Worm (Caenorhabditis elegans) whole organism, L1 larva: ENCODE measurements around the gene mltn-3.

Source experiments
- C34B4.2 ChIP-seq: sonication (generic microtip); optimal IDR thresholded peaks from 2 replicates; lab custom pipeline; 2017; ENCODE audit warnings: mild to moderate bottlenecking, missing genetic modification characterization, missing compliant biosample characterization
- blmp-1 ChIP-seq: fragments of 150-350 bp; optimal IDR thresholded peaks from 2 replicates; lab custom pipeline; 2014; ENCODE audit warnings: missing biosample characterization, missing genetic modification characterization
- ceh-63 ChIP-seq: fragments of 200-800 bp; sonication (Bioruptor generic); optimal IDR thresholded peaks from 2 replicates; lab custom pipeline; 2018; ENCODE audit warnings: mild to moderate bottlenecking, missing genetic modification characterization, missing compliant biosample characterization
- ceh-8 ChIP-seq: fragments of 200-800 bp; sonication (Bioruptor generic); optimal IDR thresholded peaks from 2 replicates; lab custom pipeline; 2018; ENCODE audit warnings: mild to moderate bottlenecking, missing genetic modification characterization, moderate library complexity, missing compliant biosample characterization
- ceh-90 ChIP-seq: sonication (generic microtip); optimal IDR thresholded peaks from 2 replicates; lab custom pipeline; 2016; ENCODE audit warnings: missing genetic modification characterization, missing compliant biosample characterization
- ces-1 ChIP-seq: fragments of 150-350 bp; optimal IDR thresholded peaks from 2 replicates; lab custom pipeline; 2014; ENCODE audit warnings: missing biosample characterization, missing genetic modification reagents, missing genetic modification characterization
- dsc-1 ChIP-seq: sonication (generic microtip); optimal IDR thresholded peaks from 2 replicates; lab custom pipeline; 2016; ENCODE audit warnings: mild to moderate bottlenecking, missing genetic modification characterization, missing compliant biosample characterization
- efl-1 ChIP-seq, 4 experiments: fragments of 150-350 bp; optimal IDR thresholded peaks in 3 of 4; peaks in 1 of 4; 1 replicate in 1 of 4; 2 replicates in 3 of 4; lab custom pipeline; 2014; ENCODE audit warnings: missing biosample characterization in 2 of 4, missing genetic modification characterization in 2 of 4, missing genetic modification reagents in 2 of 4
- efl-3 ChIP-seq: fragments of 200-800 bp; sonication (Bioruptor generic); optimal IDR thresholded peaks from 2 replicates; lab custom pipeline; 2018; ENCODE audit warnings: mild to moderate bottlenecking, missing genetic modification characterization, missing compliant biosample characterization
- egl-13 ChIP-seq: sonication (generic microtip); optimal IDR thresholded peaks from 2 replicates; lab custom pipeline; 2016; ENCODE audit warnings: missing genotype, missing genetic modification reagents, missing genetic modification characterization, missing compliant biosample characterization
- elt-3 ChIP-seq, 6 experiments: fragments of 150-350 bp in 1 of 6; sonication (generic microtip); optimal IDR thresholded peaks; 2 replicates each; lab custom pipeline; 2017 to 2018; ENCODE audit warnings: missing biosample characterization in 6 of 6, missing genetic modification characterization in 6 of 6, inconsistent platforms in 1 of 6
- fkh-10 ChIP-seq: sonication (generic microtip); optimal IDR thresholded peaks from 2 replicates; lab custom pipeline; 2017; ENCODE audit warnings: missing biosample characterization, missing genetic modification reagents, missing genetic modification characterization
- fkh-4 ChIP-seq: sonication (generic microtip); optimal IDR thresholded peaks from 2 replicates; lab custom pipeline; 2016; ENCODE audit warnings: missing compliant biosample characterization, missing genetic modification characterization, borderline replicate concordance
- grh-1 ChIP-seq: fragments of 200-800 bp; sonication (Bioruptor generic); IDR thresholded peaks from 2 replicates; pipeline ENCODE4 v1.3.6; 2022; ENCODE audit warnings: missing genetic modification reagents, missing genetic modification characterization, missing compliant biosample characterization
- isw-1 ChIP-seq: fragments of 200-800 bp; sonication (Bioruptor generic); IDR thresholded peaks from 2 replicates; pipeline ENCODE4 v1.3.6; 2022; ENCODE audit warnings: missing genetic modification characterization, missing compliant biosample characterization
- lin-13 ChIP-seq: fragments of 150-350 bp; optimal IDR thresholded peaks from 2 replicates; lab custom pipeline; 2014; ENCODE audit warnings: missing biosample characterization, missing genetic modification reagents, missing genetic modification characterization
- lin-35 ChIP-seq, 2 experiments: fragments of 150-350 bp; optimal IDR thresholded peaks; 2 replicates each; lab custom pipeline; 2014; ENCODE audit warnings: missing biosample characterization in 2 of 2, missing genetic modification characterization in 2 of 2, missing genetic modification reagents in 2 of 2
- lir-3 ChIP-seq: sonication (generic microtip); optimal IDR thresholded peaks from 2 replicates; lab custom pipeline; 2016; ENCODE audit warnings: mild to moderate bottlenecking, missing genetic modification characterization, moderate library complexity, missing compliant biosample characterization; ENCODE audit not compliant: poor library complexity
- lsy-2 ChIP-seq, 2 experiments: fragments of 150-350 bp; optimal IDR thresholded peaks; 2 replicates each; lab custom pipeline; 2014; ENCODE audit warnings: missing biosample characterization in 2 of 2, missing genetic modification characterization in 2 of 2
- mef-2 ChIP-seq: fragments of 150-350 bp; optimal IDR thresholded peaks from 2 replicates; lab custom pipeline; 2014; ENCODE audit warnings: missing biosample characterization, missing genetic modification characterization
- nhr-11 ChIP-seq: fragments of 150-350 bp; optimal IDR thresholded peaks from 2 replicates; lab custom pipeline; 2014; ENCODE audit warnings: missing biosample characterization, missing genetic modification characterization
- nhr-12 ChIP-seq: sonication (generic microtip); optimal IDR thresholded peaks from 2 replicates; lab custom pipeline; 2017; ENCODE audit warnings: missing biosample characterization, missing genetic modification characterization
- nhr-71 ChIP-seq: sonication (generic microtip); optimal IDR thresholded peaks from 2 replicates; lab custom pipeline; 2016; ENCODE audit warnings: mild to moderate bottlenecking, missing genetic modification characterization, moderate library complexity, missing compliant biosample characterization
- nhr-76 ChIP-seq: sonication (generic microtip); optimal IDR thresholded peaks from 2 replicates; lab custom pipeline; 2017; ENCODE audit warnings: missing biosample characterization, missing genetic modification characterization
- nhr-77 ChIP-seq: fragments of 150-350 bp; optimal IDR thresholded peaks from 2 replicates; lab custom pipeline; 2014; ENCODE audit warnings: missing biosample characterization, missing genetic modification characterization
- nhr-84 ChIP-seq: sonication (generic microtip); optimal IDR thresholded peaks from 2 replicates; lab custom pipeline; 2017; ENCODE audit warnings: missing biosample characterization, missing genetic modification characterization
- nhr-90 ChIP-seq: sonication (generic microtip); optimal IDR thresholded peaks from 2 replicates; lab custom pipeline; 2016; ENCODE audit warnings: mild to moderate bottlenecking, missing genetic modification characterization, missing compliant biosample characterization; ENCODE audit not compliant: poor library complexity
- pqm-1 ChIP-seq: sonication (generic microtip); optimal IDR thresholded peaks from 3 replicates; lab custom pipeline; 2017; ENCODE audit warnings: missing biosample characterization, missing genetic modification characterization
- snpc-4 ChIP-seq: fragments of 150-350 bp; optimal IDR thresholded peaks from 2 replicates; lab custom pipeline; 2014; ENCODE audit warnings: missing biosample characterization, missing genetic modification characterization
- snu-23 ChIP-seq: sonication (generic microtip); optimal IDR thresholded peaks from 2 replicates; lab custom pipeline; 2016; ENCODE audit warnings: missing genetic modification characterization, missing compliant biosample characterization
- sptf-1 ChIP-seq: fragments of 150-350 bp; optimal IDR thresholded peaks from 2 replicates; lab custom pipeline; 2014; ENCODE audit warnings: missing biosample characterization, missing genetic modification characterization
- sup-37 ChIP-seq: fragments of 200-800 bp; sonication (Bioruptor generic); optimal IDR thresholded peaks from 2 replicates; lab custom pipeline; 2018; ENCODE audit warnings: mild to moderate bottlenecking, missing genetic modification characterization, missing compliant biosample characterization
- tlp-1 ChIP-seq: fragments of 150-350 bp; optimal IDR thresholded peaks from 2 replicates; lab custom pipeline; 2014; ENCODE audit warnings: missing biosample characterization, missing genetic modification characterization
- unc-130 ChIP-seq: fragments of 150-350 bp; optimal IDR thresholded peaks from 2 replicates; lab custom pipeline; 2017; ENCODE audit warnings: missing biosample characterization, missing genetic modification characterization, inconsistent platforms
- unc-30 ChIP-seq: sonication (generic microtip); optimal IDR thresholded peaks from 2 replicates; lab custom pipeline; 2017; ENCODE audit warnings: missing biosample characterization, missing genetic modification characterization
- unc-86 ChIP-seq: sonication (generic microtip); optimal IDR thresholded peaks from 2 replicates; lab custom pipeline; 2016; ENCODE audit warnings: missing genetic modification characterization, missing compliant biosample characterization
- vab-15 ChIP-seq: sonication (generic microtip); optimal IDR thresholded peaks from 2 replicates; lab custom pipeline; 2017; ENCODE audit warnings: missing genotype, mild to moderate bottlenecking, missing genetic modification characterization, missing compliant biosample characterization
- xbp-1 ChIP-seq: sonication (generic microtip); optimal IDR thresholded peaks from 2 replicates; lab custom pipeline; 2016; ENCODE audit warnings: missing genetic modification characterization, missing compliant biosample characterization
- zip-4 ChIP-seq: fragments of 200-800 bp; sonication (Bioruptor generic); optimal IDR thresholded peaks from 2 replicates; lab custom pipeline; 2018; ENCODE audit warnings: mild to moderate bottlenecking, missing genetic modification characterization, moderate library complexity, missing compliant biosample characterization
- ztf-4 ChIP-seq: fragments of 150-350 bp; optimal IDR thresholded peaks from 2 replicates; lab custom pipeline; 2014; ENCODE audit warnings: missing biosample characterization, missing genetic modification characterization

Gene mltn-3

ce11 chrII:13908592-13908991, 7.5 kb upstream of the mltn-3 start, which contains the start of gene citk-1 (continued):
- TF ChIP-seq pqm-1 (tag; lab: Kevin White, UChicago) (no peak), dsc-1 (peak; percentile 64), lin-35 (GFP tag; optimal IDR thresholded peaks at IDR 0.05; lab: Kevin White, UChicago) (peak; percentile 97 to 100), unc-130 (tag; lab: Kevin White, UChicago) (peak; percentile 74), sptf-1 (tag; lab: Kevin White, UChicago) (no peak), xbp-1 (peak; percentile 80), zip-4 (GFP tag; lab: Kevin White, UChicago) (peak; percentile 5), efl-3 (GFP tag; lab: Kevin White, UChicago) (no peak), nhr-11 (no peak), lin-13 (GFP tag; lab: Kevin White, UChicago) (peak; percentile 76), nhr-90 (tag; lab: Kevin White, UChicago) (no peak), vab-15 (tag; lab: Kevin White, UChicago) (peak; percentile 82), nhr-77 (tag; lab: Kevin White, UChicago) (peak; percentile 84), lsy-2 (tag; optimal IDR thresholded peaks at IDR 0.05; lab: Kevin White, UChicago) (peak; percentile 85 to 92), elt-3 (tag; optimal IDR thresholded peaks at IDR 0.05; lab: Kevin White, UChicago) (peak in 2 of 6 experiments; percentile 32 to 50), unc-86 (tag; lab: Kevin White, UChicago) (peak; percentile 73), nhr-12 (tag; lab: Kevin White, UChicago) (no peak), snu-23 (GFP tag; lab: Kevin White, UChicago) (peak; percentile 83), nhr-76 (tag; lab: Kevin White, UChicago) (no peak), snpc-4 (tag; lab: Kevin White, UChicago) (peak; percentile 77), C34B4.2 (no peak), fkh-10 (peak; percentile 21), ztf-4 (no peak), ceh-90 (tag; lab: Kevin White, UChicago) (no peak), egl-13 (tag; lab: Kevin White, UChicago) (peak; percentile 32), ceh-8 (GFP tag; lab: Kevin White, UChicago) (no peak), sup-37 (GFP tag; lab: Kevin White, UChicago) (no peak), lir-3 (no peak), grh-1 (GFP tag; lab: Robert Waterston, UW) (peak; percentile 62), mef-2 (tag; lab: Kevin White, UChicago) (no peak), tlp-1 (no peak), unc-30 (tag; lab: Kevin White, UChicago) (no peak), ceh-63 (GFP tag; lab: Kevin White, UChicago) (no peak), ces-1 (GFP tag; lab: Kevin White, UChicago) (no peak), fkh-4 (no peak)

DNA sequence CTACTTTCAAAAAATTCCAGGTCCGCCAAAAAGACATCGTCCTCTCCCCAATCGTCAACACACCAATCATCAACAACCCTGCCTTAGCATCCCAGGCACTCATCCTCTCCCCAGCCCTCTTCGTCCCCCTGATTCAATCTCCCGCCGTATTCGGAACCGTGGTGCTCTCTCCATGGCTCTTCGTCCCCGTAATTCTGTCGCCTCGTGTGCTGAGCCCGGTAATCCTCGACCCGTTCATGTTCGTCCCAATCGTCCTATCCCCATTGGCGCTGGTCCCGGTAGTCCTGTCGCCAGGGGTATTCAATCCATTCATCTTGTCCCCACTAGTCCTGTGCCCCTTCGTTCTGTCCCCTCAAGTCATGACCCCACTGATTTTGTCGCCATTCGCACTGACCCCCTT, 3.0 kb downstream of the mltn-3 start:
- no peak for TF ChIP-seq efl-1 (optimal IDR thresholded peaks at IDR 0.05; lab: Kevin White, UChicago)
- TF ChIP-seq efl-1 (GFP tag; optimal IDR thresholded peaks at IDR 0.05 in 1 of 2; lab: Kevin White, UChicago) = peak in 1 of 2 experiments; percentile 84
- no peak for TF ChIP-seq mef-2 (tag; lab: Kevin White, UChicago)

DNA sequence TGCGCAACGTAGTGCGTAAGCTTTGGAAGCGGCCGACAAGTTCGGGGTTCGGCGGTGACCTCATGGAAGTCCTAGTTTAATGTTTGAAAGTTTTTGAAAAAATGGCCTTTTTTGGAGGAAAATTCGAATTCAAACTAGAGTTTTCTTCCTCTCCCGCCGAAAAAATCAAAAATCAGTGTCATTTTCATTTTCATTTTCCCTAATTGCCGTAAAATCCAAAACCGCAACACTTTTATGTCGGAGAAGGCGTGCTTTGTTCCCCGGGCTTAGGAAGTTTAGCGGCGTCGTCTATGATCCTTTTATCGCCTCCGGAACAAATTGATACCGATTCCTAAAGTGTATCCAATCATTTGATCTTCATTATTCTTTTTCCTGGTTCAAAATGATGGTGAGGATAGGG, 8.8 kb downstream of the mltn-3 start, which contains the start of gene mltn-5:
Gene mltn-5, plus strand, starts transcription at position 301 of the 400 bp plus-strand sequence.
- TF ChIP-seq egl-13 (tag; lab: Kevin White, UChicago) (no peak), blmp-1 (tag; lab: Kevin White, UChicago) (peak; percentile 1)

- no peak for TF ChIP-seq lir-3
- TF ChIP-seq isw-1 (GFP tag; lab: Robert Waterston, UW) = no peak
- no peak for TF ChIP-seq nhr-71 (tag; lab: Kevin White, UChicago)
- TF ChIP-seq nhr-84 (tag; lab: Kevin White, UChicago) = no peak
- no peak for TF ChIP-seq C34B4.2
- TF ChIP-seq ces-1 (GFP tag; lab: Kevin White, UChicago) = no peak
- TF ChIP-seq, all 84 proteins: peak for 0
Observed at ce11 chrII:13931944-13932343, 15.8 kb downstream of the mltn-3 start, which contains the start of gene hot-3. Gene hot-3 (minus strand): TSS chrII:13932044.
